Worm (Caenorhabditis elegans) whole organism, L1 larva: Measurements from ENCODE around the gene ugt-33.

Source experiments
- C34B4.2 ChIP-seq: sonication (generic microtip); optimal IDR thresholded peaks from 2 replicates; lab custom pipeline; 2017; ENCODE audit warnings: mild to moderate bottlenecking, missing genetic modification characterization, missing compliant biosample characterization
- blmp-1 ChIP-seq: fragments of 150-350 bp; optimal IDR thresholded peaks from 2 replicates; lab custom pipeline; 2014; ENCODE audit warnings: missing biosample characterization, missing genetic modification characterization
- ceh-88 ChIP-seq: fragments of 200-800 bp; sonication (Bioruptor generic); IDR thresholded peaks from 2 replicates; pipeline ENCODE4 v1.3.6; 2022; ENCODE audit warnings: missing genetic modification characterization, missing compliant biosample characterization
- ces-1 ChIP-seq: fragments of 150-350 bp; optimal IDR thresholded peaks from 2 replicates; lab custom pipeline; 2014; ENCODE audit warnings: missing biosample characterization, missing genetic modification reagents, missing genetic modification characterization
- dpl-1 ChIP-seq, 3 experiments: fragments of 150-350 bp in 2 of 3; sonication (generic microtip) in 1 of 3; optimal IDR thresholded peaks; 2 replicates each; lab custom pipeline; 2014 to 2017; ENCODE audit warnings: missing biosample characterization in 3 of 3, missing genetic modification characterization in 3 of 3, missing genetic modification reagents in 3 of 3
- dsc-1 ChIP-seq: sonication (generic microtip); optimal IDR thresholded peaks from 2 replicates; lab custom pipeline; 2016; ENCODE audit warnings: mild to moderate bottlenecking, missing genetic modification characterization, missing compliant biosample characterization
- efl-3 ChIP-seq: fragments of 200-800 bp; sonication (Bioruptor generic); optimal IDR thresholded peaks from 2 replicates; lab custom pipeline; 2018; ENCODE audit warnings: mild to moderate bottlenecking, missing genetic modification characterization, missing compliant biosample characterization
- egl-13 ChIP-seq: sonication (generic microtip); optimal IDR thresholded peaks from 2 replicates; lab custom pipeline; 2016; ENCODE audit warnings: missing genotype, missing genetic modification reagents, missing genetic modification characterization, missing compliant biosample characterization
- egl-27 ChIP-seq, 2 experiments: fragments of 150-350 bp in 1 of 2; sonication (generic microtip); optimal IDR thresholded peaks; 3 replicates each; lab custom pipeline; 2017 to 2018; ENCODE audit warnings: missing biosample characterization in 2 of 2, missing genetic modification characterization in 2 of 2, missing genetic modification reagents in 2 of 2
- elt-2 ChIP-seq: sonication (generic microtip); optimal IDR thresholded peaks from 2 replicates; lab custom pipeline; 2016; ENCODE audit warnings: missing genetic modification characterization, mild to moderate bottlenecking, inconsistent platforms, missing compliant biosample characterization, missing genetic modification reagents
- fkh-4 ChIP-seq: sonication (generic microtip); optimal IDR thresholded peaks from 2 replicates; lab custom pipeline; 2016; ENCODE audit warnings: missing compliant biosample characterization, missing genetic modification characterization, borderline replicate concordance
- hlh-4 ChIP-seq: sonication (generic microtip); optimal IDR thresholded peaks from 2 replicates; lab custom pipeline; 2016; ENCODE audit warnings: mild to moderate bottlenecking, missing genetic modification characterization, missing compliant biosample characterization
- irx-1 ChIP-seq: sonication (generic microtip); optimal IDR thresholded peaks from 2 replicates; lab custom pipeline; 2016; ENCODE audit warnings: missing genetic modification characterization, missing compliant biosample characterization
- lin-13 ChIP-seq: fragments of 150-350 bp; optimal IDR thresholded peaks from 2 replicates; lab custom pipeline; 2014; ENCODE audit warnings: missing biosample characterization, missing genetic modification reagents, missing genetic modification characterization
- lin-14 ChIP-seq: fragments of 200-800 bp; sonication (Bioruptor generic); optimal IDR thresholded peaks from 2 replicates; lab custom pipeline; 2018; ENCODE audit warnings: mild to moderate bottlenecking, missing genetic modification characterization, moderate library complexity, missing compliant biosample characterization
- lin-39 ChIP-seq: fragments of 150-350 bp; optimal IDR thresholded peaks from 2 replicates; lab custom pipeline; 2014; ENCODE audit warnings: missing biosample characterization, missing genetic modification reagents, missing genetic modification characterization
- lsy-2 ChIP-seq, 2 experiments: fragments of 150-350 bp; optimal IDR thresholded peaks; 2 replicates each; lab custom pipeline; 2014; ENCODE audit warnings: missing biosample characterization in 2 of 2, missing genetic modification characterization in 2 of 2
- mdl-1 ChIP-seq, 2 experiments: fragments of 150-350 bp; optimal IDR thresholded peaks; 2 replicates each; lab custom pipeline; 2014 to 2017; ENCODE audit warnings: missing biosample characterization in 2 of 2, missing genetic modification characterization in 2 of 2, inconsistent platforms in 1 of 2
- mep-1 ChIP-seq: fragments of 150-350 bp; optimal IDR thresholded peaks from 2 replicates; lab custom pipeline; 2014; ENCODE audit warnings: missing biosample characterization, missing genetic modification characterization
- nhr-20 ChIP-seq: sonication (generic microtip); optimal IDR thresholded peaks from 2 replicates; lab custom pipeline; 2016; ENCODE audit warnings: mild to moderate bottlenecking, missing genetic modification characterization, missing compliant biosample characterization
- nhr-28 ChIP-seq: fragments of 150-350 bp; optimal IDR thresholded peaks from 2 replicates; lab custom pipeline; 2014; ENCODE audit warnings: missing biosample characterization, missing genetic modification characterization
- nhr-47 ChIP-seq: sonication (generic microtip); optimal IDR thresholded peaks from 2 replicates; lab custom pipeline; 2016; ENCODE audit warnings: mild to moderate bottlenecking, missing genetic modification characterization, moderate library complexity, missing compliant biosample characterization
- nhr-76 ChIP-seq: sonication (generic microtip); optimal IDR thresholded peaks from 2 replicates; lab custom pipeline; 2017; ENCODE audit warnings: missing biosample characterization, missing genetic modification characterization
- nhr-77 ChIP-seq: fragments of 150-350 bp; optimal IDR thresholded peaks from 2 replicates; lab custom pipeline; 2014; ENCODE audit warnings: missing biosample characterization, missing genetic modification characterization
- nhr-84 ChIP-seq: sonication (generic microtip); optimal IDR thresholded peaks from 2 replicates; lab custom pipeline; 2017; ENCODE audit warnings: missing biosample characterization, missing genetic modification characterization
- nhr-90 ChIP-seq: sonication (generic microtip); optimal IDR thresholded peaks from 2 replicates; lab custom pipeline; 2016; ENCODE audit warnings: mild to moderate bottlenecking, missing genetic modification characterization, missing compliant biosample characterization; ENCODE audit not compliant: poor library complexity
- pax-3 ChIP-seq: fragments of 200-800 bp; sonication (Bioruptor generic); optimal IDR thresholded peaks from 2 replicates; lab custom pipeline; 2018; ENCODE audit warnings: mild to moderate bottlenecking, missing genetic modification characterization, moderate library complexity, missing compliant biosample characterization
- pqm-1 ChIP-seq: sonication (generic microtip); optimal IDR thresholded peaks from 3 replicates; lab custom pipeline; 2017; ENCODE audit warnings: missing biosample characterization, missing genetic modification characterization
- rnt-1 ChIP-seq: sonication (generic microtip); optimal IDR thresholded peaks from 2 replicates; lab custom pipeline; 2016; ENCODE audit warnings: mild to moderate bottlenecking, missing genetic modification characterization, moderate library complexity, missing compliant biosample characterization
- skn-1 ChIP-seq: fragments of 150-350 bp; optimal IDR thresholded peaks from 2 replicates; lab custom pipeline; 2014; ENCODE audit warnings: missing biosample characterization, missing genetic modification characterization
- sox-4 ChIP-seq: sonication (generic microtip); optimal IDR thresholded peaks from 2 replicates; lab custom pipeline; 2016; ENCODE audit warnings: missing genetic modification characterization, missing compliant biosample characterization
- unc-130 ChIP-seq: fragments of 150-350 bp; optimal IDR thresholded peaks from 2 replicates; lab custom pipeline; 2017; ENCODE audit warnings: missing biosample characterization, missing genetic modification characterization, inconsistent platforms
- unc-30 ChIP-seq: sonication (generic microtip); optimal IDR thresholded peaks from 2 replicates; lab custom pipeline; 2017; ENCODE audit warnings: missing biosample characterization, missing genetic modification characterization
- vab-15 ChIP-seq: sonication (generic microtip); optimal IDR thresholded peaks from 2 replicates; lab custom pipeline; 2017; ENCODE audit warnings: missing genotype, mild to moderate bottlenecking, missing genetic modification characterization, missing compliant biosample characterization
- zip-4 ChIP-seq: fragments of 200-800 bp; sonication (Bioruptor generic); optimal IDR thresholded peaks from 2 replicates; lab custom pipeline; 2018; ENCODE audit warnings: mild to moderate bottlenecking, missing genetic modification characterization, moderate library complexity, missing compliant biosample characterization

The ugt-33 gene

DNA sequence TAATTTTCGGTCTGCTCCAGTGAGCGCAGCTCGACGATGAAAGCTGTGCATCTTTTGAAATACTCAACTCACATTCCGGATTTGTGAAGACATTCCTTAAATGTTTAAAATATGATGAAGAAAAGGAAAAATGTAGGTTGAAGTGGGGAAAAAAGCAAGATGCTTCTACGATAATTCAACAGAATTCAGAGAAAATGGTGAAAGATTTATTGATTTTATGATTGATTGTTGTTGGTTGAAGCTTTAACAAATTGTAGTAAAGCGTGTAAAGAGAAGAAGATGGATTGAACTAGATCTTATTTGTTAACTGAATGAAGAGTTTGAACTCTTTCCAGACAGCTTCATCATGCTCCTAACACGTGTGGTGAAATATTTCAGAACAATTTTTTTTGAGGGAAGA, 3.2 kb upstream of the ugt-33 start, which contains the start of gene ncx-5:
TSS of gene ncx-5 (minus strand) at position 101 of the 400 bp plus-strand sequence.
- TF ChIP-seq ceh-88 (no peak), unc-130 (tag; lab: Kevin White, UChicago) (no peak), nhr-20 (tag; lab: Kevin White, UChicago) (no peak), unc-30 (tag; lab: Kevin White, UChicago) (no peak), dpl-1 (GFP tag; optimal IDR thresholded peaks at IDR 0.05; lab: Kevin White, UChicago) (no peak), nhr-47 (tag; lab: Kevin White, UChicago) (no peak), C34B4.2 (tag; lab: Kevin White, UChicago) (no peak), lin-13 (GFP tag; lab: Kevin White, UChicago) (no peak), egl-13 (no peak), efl-3 (GFP tag; lab: Kevin White, UChicago) (no peak), fkh-4 (tag; lab: Kevin White, UChicago) (no peak)

DNA sequence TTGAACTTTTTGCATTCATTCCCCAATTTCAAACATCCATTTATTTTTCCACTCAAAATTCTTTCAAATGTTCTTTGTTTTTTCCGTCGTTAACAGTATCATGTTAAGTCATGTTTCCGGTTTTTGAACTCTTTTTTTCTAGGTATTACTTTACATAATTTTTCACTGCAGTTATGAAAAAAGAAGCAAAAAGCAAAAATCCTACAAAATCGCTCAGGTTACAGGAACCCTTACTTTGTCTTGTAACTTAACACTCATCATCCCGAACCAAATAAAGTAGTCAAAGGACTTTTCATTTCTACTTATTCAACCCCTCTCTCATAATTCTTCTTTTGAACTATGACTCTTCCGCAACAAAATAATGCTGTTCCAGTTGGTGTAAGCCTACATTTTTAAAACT, 1.8 kb upstream of the ugt-33 start, which contains the start of gene aqp-5:
TSS of gene aqp-5 (plus strand) at position 301 of the 400 bp plus-strand sequence.
- TF ChIP-seq rnt-1 (tag; lab: Kevin White, UChicago) (no peak), hlh-4 (tag; lab: Kevin White, UChicago) (no peak), ces-1 (GFP tag; lab: Kevin White, UChicago) (no peak), egl-27 (tag; optimal IDR thresholded peaks at IDR 0.05; lab: Kevin White, UChicago) (no peak), pqm-1 (tag; lab: Kevin White, UChicago) (no peak), nhr-28 (tag; lab: Kevin White, UChicago) (no peak), lin-14 (GFP tag; lab: Kevin White, UChicago) (no peak), elt-2 (tag; lab: Kevin White, UChicago) (no peak), vab-15 (tag; lab: Kevin White, UChicago) (no peak), sox-4 (tag; lab: Kevin White, UChicago) (no peak), nhr-84 (tag; lab: Kevin White, UChicago) (no peak)

DNA sequence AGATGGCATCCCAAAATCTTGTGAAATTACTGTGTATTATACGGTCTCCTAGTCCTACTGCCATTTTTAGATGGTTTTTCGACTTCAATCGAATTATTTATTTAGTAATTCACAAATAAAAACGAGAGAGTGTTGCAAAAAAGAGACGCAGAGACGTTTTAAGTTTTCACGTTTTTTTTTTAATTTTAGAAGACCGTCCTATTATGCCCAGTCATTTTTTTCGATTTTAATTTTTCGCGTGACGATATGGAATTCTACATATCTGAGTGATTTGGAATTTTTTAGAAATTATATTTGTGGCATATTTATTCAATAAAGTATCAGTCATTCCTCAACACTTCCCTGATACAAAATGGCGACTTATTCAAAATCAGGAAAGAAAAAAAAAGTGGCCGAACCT, 3.5 kb downstream of the ugt-33 start, which contains the start of gene C35A5.4:
TSS of gene C35A5.4 (plus strand) at position 301 of the 400 bp plus-strand sequence.
- TF ChIP-seq nhr-76 (tag; lab: Kevin White, UChicago): no peak

DNA sequence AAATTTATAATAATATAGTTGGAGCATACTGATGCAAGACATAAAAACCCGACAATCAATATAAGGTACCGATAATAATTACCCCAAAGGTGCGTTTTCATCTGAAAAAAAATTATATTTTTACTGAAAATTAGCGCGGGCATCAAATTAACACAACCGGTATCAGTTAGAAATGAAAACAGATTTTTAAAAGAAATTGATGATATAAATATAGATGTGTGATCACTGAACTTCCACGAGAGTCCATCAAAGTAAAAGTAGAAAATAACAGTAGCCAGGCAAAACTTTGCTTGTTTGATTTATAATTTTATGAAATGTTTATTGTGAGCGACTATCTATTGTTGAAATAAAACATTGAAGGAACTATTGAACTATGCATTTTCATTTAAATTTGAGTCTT, 8.1 kb downstream of the ugt-33 start, which contains the start of gene C35A5.3:
TSS of gene C35A5.3 (minus strand) at position 101 of the 400 bp plus-strand sequence.
- TF ChIP-seq pax-3 (tag; lab: Kevin White, UChicago): no peak
- TF ChIP-seq lin-14 (GFP tag; lab: Kevin White, UChicago): no peak
- TF ChIP-seq nhr-77 (tag; lab: Kevin White, UChicago): no peak
- TF ChIP-seq mdl-1 (tag; optimal IDR thresholded peaks at IDR 0.05; lab: Kevin White, UChicago): no peak
- TF ChIP-seq lin-39: no peak
- TF ChIP-seq zip-4 (GFP tag; lab: Kevin White, UChicago): no peak
- TF ChIP-seq nhr-28 (tag; lab: Kevin White, UChicago): no peak
- TF ChIP-seq nhr-90: no peak
- TF ChIP-seq mep-1: no peak
- TF ChIP-seq irx-1 (tag; lab: Kevin White, UChicago): no peak

DNA sequence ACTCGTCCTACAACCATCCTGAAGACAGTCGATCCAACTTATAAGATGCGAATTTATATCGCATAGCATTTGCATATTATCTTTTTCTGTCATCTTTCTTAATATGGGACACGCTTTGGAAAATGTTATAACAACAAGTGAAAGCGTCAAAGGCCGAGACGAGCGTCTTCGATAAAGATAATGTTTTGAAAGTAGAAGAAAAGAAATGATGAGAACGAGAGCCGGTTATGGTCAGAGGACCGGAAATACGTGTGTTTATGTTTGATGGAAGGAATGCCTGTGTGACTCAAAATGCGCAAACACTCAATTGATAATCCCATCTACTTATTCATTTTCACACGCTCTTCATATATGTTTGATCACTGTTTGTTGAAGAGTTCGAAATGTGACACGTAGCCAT, 9.8 kb downstream of the ugt-33 start, which contains the start of gene C35A5.11:
TSS of gene C35A5.11 (minus strand) at position 101 of the 400 bp plus-strand sequence.
- TF ChIP-seq hlh-4 (tag; lab: Kevin White, UChicago) (no peak), dsc-1 (tag; lab: Kevin White, UChicago) (no peak), blmp-1 (peak; percentile 66), lsy-2 (tag; optimal IDR thresholded peaks at IDR 0.05; lab: Kevin White, UChicago) (no peak), skn-1 (tag; lab: Kevin White, UChicago) (no peak)
- TF ChIP-seq, all 84 proteins: peak for 1
